Fruit fly (Drosophila melanogaster): ENCODE measurements around the gene Rb97D.

- TF ChIP-seq gl (tag; optimal IDR thresholded peaks at IDR 0.05) (no peak), CG17806 (tag; optimal IDR thresholded peaks at IDR 0.05) (no peak)
Observed at dm6 chr3R:26876851-26877250, 1.3 kb upstream of the Rb97D start.

Data from whole organism, pupa.